Worm (Caenorhabditis elegans) whole organism, L3 larva: ENCODE results near the gene hlh-15.
A peak's percentile ranks its signal among the peaks of the same experiment; 100 is the strongest.

Experiments
- R02D3.7 ChIP-seq: fragments of 150-350 bp; optimal IDR thresholded peaks from 2 replicates; lab custom pipeline; 2014; ENCODE audit warnings: missing biosample characterization, missing genetic modification characterization
- ZK546.5 ChIP-seq: sonication (generic microtip); optimal IDR thresholded peaks from 2 replicates; lab custom pipeline; 2017; ENCODE audit warnings: missing biosample characterization, missing genetic modification characterization
- ama-1 ChIP-seq: fragments of 150-350 bp; optimal IDR thresholded peaks from 2 replicates; lab custom pipeline; 2018
- ceh-16 ChIP-seq: sonication (generic microtip); optimal IDR thresholded peaks from 2 replicates; lab custom pipeline; 2017; ENCODE audit warnings: missing biosample characterization, missing genetic modification characterization
- ceh-82 ChIP-seq: fragments of 150-350 bp; optimal IDR thresholded peaks from 2 replicates; lab custom pipeline; 2014; ENCODE audit warnings: missing biosample characterization, missing genetic modification characterization
- ceh-9 ChIP-seq: sonication (generic microtip); optimal IDR thresholded peaks from 2 replicates; lab custom pipeline; 2018; ENCODE audit warnings: missing biosample characterization, missing genetic modification characterization
- egl-27 ChIP-seq: sonication (generic microtip); optimal IDR thresholded peaks from 4 replicates; lab custom pipeline; 2017; ENCODE audit warnings: missing biosample characterization, missing genetic modification reagents, missing genetic modification characterization
- egl-5 ChIP-seq: fragments of 150-350 bp; optimal IDR thresholded peaks from 2 replicates; lab custom pipeline; 2017; ENCODE audit warnings: missing biosample characterization, missing genetic modification reagents, missing genetic modification characterization, inconsistent platforms
- elt-1 ChIP-seq: fragments of 150-350 bp; optimal IDR thresholded peaks from 2 replicates; lab custom pipeline; 2014; ENCODE audit warnings: missing biosample characterization, missing genetic modification characterization
- elt-3 ChIP-seq, 3 experiments: fragments of 150-350 bp in 1 of 3; sonication (generic microtip) in 2 of 3; optimal IDR thresholded peaks; 2 replicates in 2 of 3; 4 replicates in 1 of 3; lab custom pipeline; 2014 to 2017; ENCODE audit warnings: missing biosample characterization in 3 of 3, missing genetic modification characterization in 3 of 3
- fkh-10 ChIP-seq: sonication (generic microtip); optimal IDR thresholded peaks from 2 replicates; lab custom pipeline; 2017; ENCODE audit warnings: missing biosample characterization, missing genetic modification reagents, missing genetic modification characterization
- fkh-2 ChIP-seq: fragments of 150-350 bp; optimal IDR thresholded peaks from 2 replicates; lab custom pipeline; 2014; ENCODE audit warnings: missing biosample characterization, missing genetic modification reagents, missing genetic modification characterization
- fos-1 ChIP-seq: fragments of 150-350 bp; optimal IDR thresholded peaks from 2 replicates; lab custom pipeline; 2014; ENCODE audit warnings: missing biosample characterization, missing genetic modification characterization
- lin-15B ChIP-seq: fragments of 150-350 bp; optimal IDR thresholded peaks from 2 replicates; lab custom pipeline; 2014; ENCODE audit warnings: missing biosample characterization, missing genetic modification characterization
- lin-39 ChIP-seq: fragments of 150-350 bp; optimal IDR thresholded peaks from 2 replicates; lab custom pipeline; 2018; ENCODE audit warnings: missing biosample characterization, missing genetic modification reagents, missing genetic modification characterization
- mml-1 ChIP-seq: fragments of 150-350 bp; sonication (generic microtip); optimal IDR thresholded peaks from 3 replicates; lab custom pipeline; 2014; ENCODE audit warnings: missing biosample characterization, missing genetic modification characterization
- nfya-1 ChIP-seq: sonication (generic microtip); optimal IDR thresholded peaks from 2 replicates; lab custom pipeline; 2017; ENCODE audit warnings: missing genetic modification characterization, mild to moderate bottlenecking, missing compliant biosample characterization, antibody characterized with exemption, moderate library complexity; ENCODE audit not compliant: insufficient read depth
- nhr-11 ChIP-seq: fragments of 150-350 bp; optimal IDR thresholded peaks from 2 replicates; lab custom pipeline; 2014; ENCODE audit warnings: missing biosample characterization, missing genetic modification characterization
- nhr-12 ChIP-seq: fragments of 150-350 bp; optimal IDR thresholded peaks from 2 replicates; lab custom pipeline; 2014; ENCODE audit warnings: missing biosample characterization, missing genetic modification characterization
- nhr-23 ChIP-seq: fragments of 150-350 bp; optimal IDR thresholded peaks from 2 replicates; lab custom pipeline; 2014; ENCODE audit warnings: missing biosample characterization, missing genetic modification reagents, missing genetic modification characterization
- nhr-25 ChIP-seq: sonication (generic microtip); optimal IDR thresholded peaks from 2 replicates; lab custom pipeline; 2017; ENCODE audit warnings: missing biosample characterization, missing genetic modification characterization
- nhr-28 ChIP-seq: fragments of 150-350 bp; optimal IDR thresholded peaks from 2 replicates; lab custom pipeline; 2014; ENCODE audit warnings: missing biosample characterization, missing genetic modification characterization
- nhr-43 ChIP-seq: sonication (generic microtip); optimal IDR thresholded peaks from 2 replicates; lab custom pipeline; 2016; ENCODE audit warnings: mild to moderate bottlenecking, missing genetic modification characterization, missing compliant biosample characterization; ENCODE audit not compliant: poor library complexity, severe bottlenecking
- nhr-67 ChIP-seq: fragments of 150-350 bp; optimal IDR thresholded peaks from 2 replicates; lab custom pipeline; 2014; ENCODE audit warnings: missing biosample characterization, missing genetic modification characterization
- nhr-76 ChIP-seq: fragments of 150-350 bp; sonication (generic microtip); optimal IDR thresholded peaks from 5 replicates; lab custom pipeline; 2014; ENCODE audit warnings: missing biosample characterization, missing genetic modification characterization
- pha-4 ChIP-seq: fragments of 150-350 bp; optimal IDR thresholded peaks from 2 replicates; lab custom pipeline; 2014; ENCODE audit warnings: missing biosample characterization, missing genetic modification reagents, missing genetic modification characterization
- pqm-1 ChIP-seq: fragments of 150-350 bp; optimal IDR thresholded peaks from 2 replicates; lab custom pipeline; 2017; ENCODE audit warnings: missing biosample characterization, missing genetic modification characterization, inconsistent platforms
- sea-2 ChIP-seq: fragments of 150-350 bp; sonication (generic microtip); optimal IDR thresholded peaks from 4 replicates; lab custom pipeline; 2014; ENCODE audit warnings: missing biosample characterization, missing genetic modification reagents, missing genetic modification characterization
- skn-1 ChIP-seq: fragments of 150-350 bp; optimal IDR thresholded peaks from 2 replicates; lab custom pipeline; 2014; ENCODE audit warnings: missing biosample characterization, missing genetic modification characterization
- snpc-4 ChIP-seq: fragments of 150-350 bp; optimal IDR thresholded peaks from 2 replicates; lab custom pipeline; 2014; ENCODE audit warnings: missing biosample characterization, missing genetic modification characterization
- tbx-2 ChIP-seq: sonication (generic microtip); optimal IDR thresholded peaks from 2 replicates; lab custom pipeline; 2016; ENCODE audit warnings: mild to moderate bottlenecking, missing genetic modification characterization, missing compliant biosample characterization
- unc-62 ChIP-seq: fragments of 150-350 bp; sonication (generic microtip); optimal IDR thresholded peaks from 4 replicates; lab custom pipeline; 2014; ENCODE audit warnings: missing biosample characterization, missing genetic modification reagents, missing genetic modification characterization
- ztf-11 ChIP-seq: fragments of 150-350 bp; optimal IDR thresholded peaks from 2 replicates; lab custom pipeline; 2014; ENCODE audit warnings: missing biosample characterization, missing genetic modification characterization
- ztf-4 ChIP-seq: fragments of 150-350 bp; optimal IDR thresholded peaks from 2 replicates; lab custom pipeline; 2014; ENCODE audit warnings: missing biosample characterization, missing genetic modification characterization

Gene hlh-15

DNA sequence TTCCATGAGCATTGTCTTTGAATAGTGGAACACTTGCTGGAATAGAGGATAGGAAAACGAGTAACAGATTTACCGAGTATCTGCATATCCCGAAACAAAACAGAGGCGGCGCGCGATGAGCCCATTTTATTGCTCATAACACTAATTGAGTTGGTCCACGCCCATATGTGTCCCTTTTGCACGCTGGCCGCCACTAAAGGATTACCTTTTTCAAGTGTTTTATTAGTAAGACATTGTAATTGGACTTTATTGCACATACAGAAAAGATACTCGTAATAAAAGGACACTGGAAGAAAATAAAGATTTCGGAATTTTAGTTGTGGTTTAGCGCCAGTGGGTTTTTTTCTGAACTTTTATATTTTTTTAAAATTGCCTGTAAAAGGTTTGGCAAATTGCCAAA, at the start of gene hlh-15:
Gene hlh-15, minus strand, starts transcription at position 101 of the 400 bp plus-strand sequence.
- no peak for TF ChIP-seq nhr-11 (tag; lab: Kevin White, UChicago)
- no peak for TF ChIP-seq nhr-25
- no peak for TF ChIP-seq ceh-16 (tag; lab: Kevin White, UChicago)
- no peak for TF ChIP-seq ama-1 (lab: Kevin White, UChicago)
- no peak for TF ChIP-seq nhr-23 (tag; lab: Kevin White, UChicago)
- TF ChIP-seq lin-15B = no peak
- TF ChIP-seq ztf-11 (tag; lab: Kevin White, UChicago) = no peak
- TF ChIP-seq ztf-4 (tag; lab: Kevin White, UChicago) = no peak
- no peak for TF ChIP-seq nhr-12 (tag; lab: Kevin White, UChicago)
- TF ChIP-seq egl-5 = no peak
- TF ChIP-seq ceh-82 (tag; lab: Kevin White, UChicago) = no peak
- TF ChIP-seq elt-1 (tag; lab: Kevin White, UChicago) = no peak
- TF ChIP-seq, all 47 proteins: peak for 0

DNA sequence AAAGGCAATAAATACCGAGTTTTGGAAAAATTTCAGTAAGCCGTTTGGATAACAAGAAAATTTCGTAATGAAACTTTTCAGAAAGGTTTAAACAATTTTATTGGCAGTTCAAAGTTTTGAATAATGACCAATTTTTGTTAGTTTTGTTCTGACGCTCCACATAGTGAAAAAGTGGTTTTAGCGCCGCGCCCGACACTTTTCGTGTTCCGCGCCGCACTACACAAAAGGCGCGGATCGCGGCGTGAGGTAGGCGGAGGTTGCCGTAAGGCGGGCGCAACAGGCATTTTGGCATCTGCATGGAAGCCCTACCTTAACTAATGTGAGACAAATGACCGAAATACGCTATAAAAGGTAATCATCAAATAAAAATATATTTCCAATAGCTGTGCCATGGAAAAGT, 48.6 kb upstream of the hlh-15 start:
- TF ChIP-seq nhr-25 (no peak), R02D3.7 (no peak), elt-1 (tag; lab: Kevin White, UChicago) (no peak), ceh-16 (tag; lab: Kevin White, UChicago) (no peak), unc-62 (no peak), snpc-4 (tag; lab: Kevin White, UChicago) (no peak), fos-1 (tag; lab: Kevin White, UChicago) (no peak), sea-2 (GFP tag; lab: Kevin White, UChicago) (no peak), pqm-1 (tag; lab: Kevin White, UChicago) (no peak), ceh-9 (tag; lab: Kevin White, UChicago) (no peak), ama-1 (lab: Kevin White, UChicago) (no peak), lin-39 (tag; lab: Kevin White, UChicago) (no peak), skn-1 (tag; lab: Kevin White, UChicago) (no peak)

DNA sequence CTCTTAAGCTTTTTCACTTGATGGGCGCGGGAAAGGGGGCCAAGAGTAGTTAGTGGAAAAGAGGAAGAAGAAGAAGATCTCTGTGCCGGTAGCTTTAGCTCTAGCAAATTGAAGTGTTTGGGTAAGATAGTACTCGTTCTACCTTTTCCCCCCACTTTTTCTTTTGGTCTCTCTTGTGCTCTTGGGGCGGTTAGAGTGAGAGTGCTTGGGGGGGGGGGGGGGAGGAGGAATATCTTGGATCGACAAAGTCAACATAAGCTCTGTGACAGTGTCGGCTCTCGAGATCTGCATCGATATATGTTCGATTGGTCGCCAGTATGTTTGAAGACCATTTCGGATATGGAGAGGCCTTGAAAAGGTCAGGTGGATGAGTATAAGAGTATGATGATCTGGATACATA, 46.6 kb upstream of the hlh-15 start, which contains the start of gene fox-1:
Gene fox-1, minus strand, starts transcription at position 101 of the 400 bp plus-strand sequence.
- TF ChIP-seq pha-4 (tag; lab: Kevin White, UChicago) (peak; percentile 23), elt-3 (tag; optimal IDR thresholded peaks at IDR 0.05; lab: Kevin White, UChicago) (no peak)

DNA sequence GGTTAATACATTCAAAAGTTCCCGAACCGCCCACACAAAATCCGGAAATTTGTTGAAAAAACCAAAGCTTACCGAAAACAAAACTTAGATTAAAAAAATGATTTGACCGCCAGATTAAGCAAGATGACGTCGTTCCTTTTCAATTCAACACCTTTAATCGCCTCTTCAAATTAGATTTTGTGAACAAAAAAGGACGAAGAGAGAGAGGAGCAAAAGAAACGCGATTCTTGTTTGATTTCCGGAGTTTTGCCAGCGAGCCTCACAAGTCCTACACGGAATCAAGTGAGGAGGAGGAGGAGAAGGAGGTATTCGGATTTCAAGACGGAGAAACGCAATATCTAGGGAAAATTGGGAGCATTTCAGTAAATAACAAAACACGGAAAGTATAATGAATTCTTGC, 44.3 kb upstream of the hlh-15 start:
- TF ChIP-seq fkh-10 (GFP tag; lab: Kevin White, UChicago) = peak; percentile 76
- TF ChIP-seq ceh-9 (tag; lab: Kevin White, UChicago) = no peak
- no peak for TF ChIP-seq nhr-25
- TF ChIP-seq, all 47 proteins: peak for 1

DNA sequence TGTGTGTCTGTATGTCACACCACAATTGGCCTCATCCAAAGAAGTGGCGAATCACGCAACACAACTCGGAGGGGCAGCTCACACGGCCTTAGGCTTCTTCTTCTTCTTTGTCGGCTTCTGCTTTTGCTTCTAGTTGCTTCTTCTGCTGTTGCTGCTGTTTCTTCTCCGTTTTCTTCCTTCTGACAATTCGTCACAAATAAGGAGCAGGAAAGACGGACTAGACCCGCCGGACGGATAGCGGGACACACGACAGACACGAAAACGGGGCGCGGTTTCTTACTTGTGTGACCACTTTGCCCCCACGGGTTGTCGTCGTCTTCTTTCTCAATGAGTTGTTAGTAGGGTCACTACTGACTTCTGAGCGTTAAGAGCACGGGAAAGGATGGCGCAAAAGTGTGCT, 43.0 kb upstream of the hlh-15 start:
- TF ChIP-seq egl-27 (tag; lab: Kevin White, UChicago) (no peak), fkh-10 (GFP tag; lab: Kevin White, UChicago) (peak; percentile 71), egl-5 (no peak), ceh-9 (tag; lab: Kevin White, UChicago) (no peak), nhr-28 (tag; lab: Kevin White, UChicago) (no peak)

DNA sequence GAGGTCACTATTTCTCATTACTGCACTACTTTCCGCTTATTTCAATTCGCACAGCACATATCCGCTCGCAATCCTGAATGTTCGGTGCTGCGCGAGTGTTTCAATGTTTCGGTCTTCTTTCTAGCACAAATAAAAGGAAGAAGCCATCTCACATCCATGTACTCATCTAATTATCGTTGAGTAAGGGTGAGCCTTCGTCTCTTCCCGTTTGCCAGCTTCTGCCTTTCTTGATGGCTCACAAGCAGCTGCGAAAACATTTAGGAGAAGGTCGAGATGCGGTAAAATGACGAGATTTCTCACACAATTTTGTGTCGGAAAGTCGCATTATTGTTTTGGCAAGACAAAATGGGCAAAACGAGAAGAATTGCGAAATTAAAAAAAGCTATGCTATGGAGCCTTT, 41.7 kb upstream of the hlh-15 start:
- TF ChIP-seq ceh-9 (tag; lab: Kevin White, UChicago) (no peak), nhr-67 (tag; lab: Kevin White, UChicago) (no peak), unc-62 (no peak), nhr-43 (tag; lab: Kevin White, UChicago) (no peak), ZK546.5 (tag; lab: Kevin White, UChicago) (no peak), mml-1 (tag; lab: Kevin White, UChicago) (no peak), pha-4 (tag; lab: Kevin White, UChicago) (no peak), lin-39 (tag; lab: Kevin White, UChicago) (no peak), nfya-1 (tag; lab: Kevin White, UChicago) (no peak), nhr-25 (no peak), egl-27 (tag; lab: Kevin White, UChicago) (no peak), tbx-2 (tag; lab: Kevin White, UChicago) (no peak), pqm-1 (tag; lab: Kevin White, UChicago) (no peak), nhr-23 (tag; lab: Kevin White, UChicago) (no peak), elt-3 (tag; optimal IDR thresholded peaks at IDR 0.05; lab: Kevin White, UChicago) (no peak), ceh-82 (tag; lab: Kevin White, UChicago) (no peak), nhr-76 (tag; lab: Kevin White, UChicago) (no peak), egl-5 (no peak), fkh-2 (no peak)
